Fruit fly (Drosophila melanogaster) whole organism, wandering third instar larva: ENCODE data around the gene Charon.

Experiments used
- Abd-B ChIP-seq: fragments of >200 bp; optimal IDR thresholded peaks from 2 replicates; lab custom pipeline; 2017; ENCODE audit warnings: missing biosample characterization, missing genetic modification characterization
- CG32264 ChIP-seq: fragments of 200-800 bp; sonication (Bioruptor generic); optimal IDR thresholded peaks from 2 replicates; lab custom pipeline; 2016; ENCODE audit warnings: missing biosample characterization, missing genetic modification characterization
- Myc ChIP-seq: fragments of >200 bp; optimal IDR thresholded peaks from 2 replicates; lab custom pipeline; 2017
- N ChIP-seq: fragments of >200 bp; optimal IDR thresholded peaks from 2 replicates; lab custom pipeline; 2018; ENCODE audit warnings: missing biosample characterization, missing external identifiers, missing genetic modification characterization
- h ChIP-seq: fragments of 200-800 bp; sonication (Bioruptor generic); optimal IDR thresholded peaks from 3 replicates; lab custom pipeline; 2016; ENCODE audit warnings: missing biosample characterization, mild to moderate bottlenecking, missing genetic modification characterization
- usp ChIP-seq: fragments of >200 bp; optimal IDR thresholded peaks from 2 replicates; lab custom pipeline; 2017; ENCODE audit warnings: missing biosample characterization, missing genetic modification characterization

DNA sequence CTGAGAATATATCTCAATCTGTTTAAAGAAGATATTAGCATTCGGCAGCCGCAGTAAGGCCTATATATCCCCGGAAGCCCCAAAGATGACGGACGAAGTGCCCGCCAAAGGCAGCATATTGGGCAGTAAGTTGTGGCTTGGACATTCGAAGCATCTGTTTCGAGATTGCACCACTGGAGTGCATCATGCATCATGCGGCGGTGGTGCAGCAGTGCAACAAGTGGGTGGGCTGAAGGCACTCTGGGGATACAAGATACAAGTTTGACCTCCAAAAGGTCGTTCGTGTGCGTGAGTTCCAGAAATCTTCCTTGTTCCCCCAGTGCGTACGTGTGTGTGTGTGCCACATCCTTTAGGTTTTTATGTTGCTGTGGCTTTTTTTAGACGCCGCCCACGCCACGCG is 29.3 kb downstream of the Charon start:
- TF ChIP-seq CG32264 (GFP tag; lab: Kevin White, UChicago): no peak
- no peak for TF ChIP-seq Myc (lab: Kevin White, UChicago)
- no peak for TF ChIP-seq h (GFP tag; lab: Kevin White, UChicago)
- TF ChIP-seq N (GFP tag; lab: Kevin White, UChicago): no peak
- TF ChIP-seq Abd-B: no peak
- no peak for TF ChIP-seq usp (GFP tag; lab: Kevin White, UChicago)
